Fruit fly (Drosophila melanogaster) S2 (cell line): ENCODE results near the gene CG31204.

Experiments
- CG8478 ChIP-seq: fragments of >200 bp; optimal IDR thresholded peaks from 2 replicates; lab custom pipeline; 2018
- CTCF ChIP-seq, 2 experiments: fragments of >200 bp; optimal IDR thresholded peaks; 2 replicates each; lab custom pipeline; 2018

DNA sequence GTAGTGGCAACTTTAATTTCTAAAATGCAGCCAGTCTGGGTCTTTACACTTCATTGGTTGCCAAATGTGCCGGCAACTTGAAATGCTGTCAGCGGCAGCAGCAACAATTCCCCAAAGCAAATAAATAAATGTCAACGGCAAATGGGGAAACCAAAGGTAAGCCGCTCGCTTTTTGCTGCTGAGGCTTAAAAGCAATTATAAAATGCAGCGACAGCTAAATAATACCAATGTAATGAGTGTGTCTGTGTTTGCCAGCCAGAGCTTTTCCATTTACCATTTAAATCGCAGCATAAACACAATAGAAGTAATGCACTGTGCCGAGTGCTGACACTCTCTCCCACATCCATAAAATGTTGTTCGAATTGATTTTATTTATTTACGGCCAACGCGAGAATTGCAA, 47.2 kb upstream of the CG31204 start:
- TF ChIP-seq CTCF (optimal IDR thresholded peaks at IDR 0.05; lab: Kevin White, UChicago) (no peak), CG8478 (no peak)
